Fruit fly (Drosophila melanogaster) whole organism, prepupa: ENCODE results near the gene CG44090.

Experiments used
- Blimp-1 ChIP-seq: fragments of 200-800 bp; sonication (Bioruptor generic); optimal IDR thresholded peaks from 3 replicates; lab custom pipeline; 2017; ENCODE audit warnings: missing biosample characterization, missing genetic modification characterization, mild to moderate bottlenecking, moderate library complexity, missing genetic modification reagents
- CG10669 ChIP-seq: fragments of 200-800 bp; sonication (Bioruptor generic); optimal IDR thresholded peaks from 3 replicates; lab custom pipeline; 2018; ENCODE audit warnings: missing biosample characterization, mild to moderate bottlenecking, missing genetic modification characterization, moderate library complexity
- CG16779 ChIP-seq: fragments of 200-800 bp; sonication (Bioruptor generic); optimal IDR thresholded peaks from 3 replicates; lab custom pipeline; 2017; ENCODE audit warnings: missing biosample characterization, mild to moderate bottlenecking, missing genetic modification characterization
- CG8632 ChIP-seq: fragments of 200-800 bp; sonication (Bioruptor generic); optimal IDR thresholded peaks from 3 replicates; lab custom pipeline; 2016; ENCODE audit warnings: missing biosample characterization, missing genetic modification characterization
- CG9139 ChIP-seq: fragments of 200-800 bp; sonication (Bioruptor generic); optimal IDR thresholded peaks from 3 replicates; lab custom pipeline; 2017; ENCODE audit warnings: missing biosample characterization, mild to moderate bottlenecking, missing genetic modification characterization
- Eip75B ChIP-seq: fragments of 200-800 bp; sonication (Bioruptor generic); optimal IDR thresholded peaks from 3 replicates; lab custom pipeline; 2016; ENCODE audit warnings: missing biosample characterization, missing genetic modification characterization
- Hr4 ChIP-seq: fragments of 200-800 bp; sonication (Bioruptor generic); optimal IDR thresholded peaks from 3 replicates; lab custom pipeline; 2016; ENCODE audit warnings: missing biosample characterization, missing genetic modification characterization
- Lpt ChIP-seq: fragments of 200-800 bp; sonication (Bioruptor generic); optimal IDR thresholded peaks from 3 replicates; lab custom pipeline; 2016; ENCODE audit warnings: missing biosample characterization, missing genetic modification characterization
- Smox ChIP-seq: fragments of 200-800 bp; sonication (Bioruptor generic); optimal IDR thresholded peaks from 3 replicates; lab custom pipeline; 2016; ENCODE audit warnings: missing biosample characterization, missing genetic modification characterization
- net ChIP-seq: fragments of 200-800 bp; sonication (Bioruptor generic); optimal IDR thresholded peaks from 3 replicates; lab custom pipeline; 2016; ENCODE audit warnings: missing biosample characterization, missing genetic modification characterization
- salr ChIP-seq, 2 experiments: fragments of 200-800 bp; sonication (Bioruptor generic); optimal IDR thresholded peaks; 3 replicates each; lab custom pipeline; 2016 to 2018; ENCODE audit warnings: missing biosample characterization in 2 of 2, missing genetic modification characterization in 2 of 2, mild to moderate bottlenecking in 1 of 2
- svp ChIP-seq: fragments of 200-800 bp; sonication (Bioruptor generic); peaks from one replicate; lab custom pipeline; 2016; ENCODE audit warnings: missing biosample characterization, missing genetic modification characterization

dm6 chr3R:17403188-17403587, 31.0 kb downstream of the CG44090 start, which contains the start of gene CG34279:
- TF ChIP-seq CG8632 (GFP tag; lab: Kevin White, UChicago): no peak
- no peak for TF ChIP-seq Lpt
- no peak for TF ChIP-seq CG16779 (tag; lab: Kevin White, UChicago)
- TF ChIP-seq Eip75B: no peak
- TF ChIP-seq salr (GFP tag; optimal IDR thresholded peaks at IDR 0.05; lab: Kevin White, UChicago): no peak
- TF ChIP-seq Smox (GFP tag; lab: Kevin White, UChicago): no peak
- TF ChIP-seq CG10669 (GFP tag; lab: Kevin White, UChicago): no peak
- TF ChIP-seq CG9139 (GFP tag; lab: Kevin White, UChicago): no peak
- no peak for TF ChIP-seq net (GFP tag; lab: Kevin White, UChicago)
- TF ChIP-seq Blimp-1: no peak
- no peak for TF ChIP-seq svp
- TF ChIP-seq Hr4 (GFP tag; lab: Kevin White, UChicago): no peak
